Worm (Caenorhabditis elegans) whole organism, late embryonic: ENCODE measurements around the gene tps-2.

Source experiments
- K02D7.2 ChIP-seq: sonication (generic microtip); optimal IDR thresholded peaks from 2 replicates; lab custom pipeline; 2017; ENCODE audit warnings: mild to moderate bottlenecking, missing genetic modification characterization, missing compliant biosample characterization
- ahr-1 ChIP-seq: sonication (generic microtip); optimal IDR thresholded peaks from 2 replicates; lab custom pipeline; 2016; ENCODE audit warnings: missing genetic modification characterization, missing compliant biosample characterization
- ceh-18 ChIP-seq: sonication (generic microtip); optimal IDR thresholded peaks from 2 replicates; lab custom pipeline; 2016; ENCODE audit warnings: missing genetic modification characterization, missing compliant biosample characterization
- ceh-24 ChIP-seq: sonication (generic microtip); optimal IDR thresholded peaks from 2 replicates; lab custom pipeline; 2016; ENCODE audit warnings: mild to moderate bottlenecking, missing genetic modification characterization, missing compliant biosample characterization
- ceh-31 ChIP-seq: sonication (generic microtip); optimal IDR thresholded peaks from 2 replicates; lab custom pipeline; 2016; ENCODE audit warnings: missing genetic modification characterization, missing compliant biosample characterization
- ceh-34 ChIP-seq: sonication (generic microtip); optimal IDR thresholded peaks from 2 replicates; lab custom pipeline; 2016; ENCODE audit warnings: mild to moderate bottlenecking, missing genetic modification characterization, missing compliant biosample characterization
- ceh-45 ChIP-seq: fragments of 200-800 bp; sonication (Bioruptor generic); IDR thresholded peaks from 2 replicates; pipeline ENCODE4 v1.3.6; 2022; ENCODE audit warnings: missing genetic modification reagents, missing genetic modification characterization, missing compliant biosample characterization
- dve-1 ChIP-seq: sonication (generic microtip); optimal IDR thresholded peaks from 2 replicates; lab custom pipeline; 2017; ENCODE audit warnings: antibody characterized with exemption, mild to moderate bottlenecking, missing genetic modification characterization, missing compliant biosample characterization
- elt-2 ChIP-seq: sonication (generic microtip); optimal IDR thresholded peaks from 2 replicates; lab custom pipeline; 2016; ENCODE audit warnings: missing genetic modification reagents, missing genetic modification characterization, missing compliant biosample characterization
- elt-4 ChIP-seq: sonication (generic microtip); optimal IDR thresholded peaks from 2 replicates; lab custom pipeline; 2016; ENCODE audit warnings: missing genetic modification characterization, missing compliant biosample characterization
- ets-4 ChIP-seq: sonication (generic microtip); optimal IDR thresholded peaks from 2 replicates; lab custom pipeline; 2016; ENCODE audit warnings: missing genetic modification characterization, missing compliant biosample characterization
- eyg-1 ChIP-seq: sonication (generic microtip); optimal IDR thresholded peaks from 2 replicates; lab custom pipeline; 2016; ENCODE audit warnings: missing genotype, missing genetic modification characterization, missing compliant biosample characterization
- fax-1 ChIP-seq: sonication (generic microtip); optimal IDR thresholded peaks from 2 replicates; lab custom pipeline; 2016; ENCODE audit warnings: missing genotype, missing genetic modification characterization, missing compliant biosample characterization
- fkh-10 ChIP-seq: fragments of 150-350 bp; optimal IDR thresholded peaks from 2 replicates; lab custom pipeline; 2014; ENCODE audit warnings: missing biosample characterization, missing genetic modification reagents, missing genetic modification characterization
- mec-3 ChIP-seq: sonication (generic microtip); optimal IDR thresholded peaks from 2 replicates; lab custom pipeline; 2016; ENCODE audit warnings: borderline replicate concordance, missing genetic modification characterization, missing compliant biosample characterization
- nfya-1 ChIP-seq: sonication (generic microtip); optimal IDR thresholded peaks from 2 replicates; lab custom pipeline; 2017; ENCODE audit warnings: missing genetic modification characterization, mild to moderate bottlenecking, missing compliant biosample characterization, antibody characterized with exemption, moderate library complexity
- nhr-232 ChIP-seq: sonication (generic microtip); optimal IDR thresholded peaks from 2 replicates; lab custom pipeline; 2016; ENCODE audit warnings: missing genetic modification characterization, missing compliant biosample characterization
- odd-2 ChIP-seq: sonication (generic microtip); optimal IDR thresholded peaks from 2 replicates; lab custom pipeline; 2017; ENCODE audit warnings: antibody characterized with exemption, mild to moderate bottlenecking, missing genetic modification characterization, missing compliant biosample characterization
- pag-3 ChIP-seq: sonication (generic microtip); optimal IDR thresholded peaks from 2 replicates; lab custom pipeline; 2016; ENCODE audit warnings: missing compliant biosample characterization, missing genetic modification characterization, borderline replicate concordance
- pax-1 ChIP-seq: fragments of 150-350 bp; optimal IDR thresholded peaks from 2 replicates; lab custom pipeline; 2014; ENCODE audit warnings: missing biosample characterization, missing genetic modification characterization
- tbx-2 ChIP-seq: sonication (generic microtip); optimal IDR thresholded peaks from 2 replicates; lab custom pipeline; 2016; ENCODE audit warnings: missing genetic modification characterization, missing compliant biosample characterization
- ttx-3 ChIP-seq: sonication (generic microtip); optimal IDR thresholded peaks from 2 replicates; lab custom pipeline; 2016; ENCODE audit warnings: missing genetic modification reagents, missing genetic modification characterization, missing compliant biosample characterization
- unc-42 ChIP-seq: sonication (generic microtip); optimal IDR thresholded peaks from 2 replicates; lab custom pipeline; 2016; ENCODE audit warnings: missing genotype, missing genetic modification characterization, missing compliant biosample characterization
- unc-55 ChIP-seq: sonication (generic microtip); optimal IDR thresholded peaks from 2 replicates; lab custom pipeline; 2017; ENCODE audit warnings: missing biosample characterization, missing genetic modification reagents, missing genetic modification characterization
- ztf-16 ChIP-seq: sonication (generic microtip); optimal IDR thresholded peaks from 2 replicates; lab custom pipeline; 2017; ENCODE audit warnings: missing genetic modification characterization, missing compliant biosample characterization

Gene tps-2

ce11 chrII:14644465-14644864, 43.8 kb downstream of the tps-2 start:
- TF ChIP-seq ceh-24 (tag; lab: Kevin White, UChicago) (no peak), ets-4 (no peak), ttx-3 (tag; lab: Kevin White, UChicago) (no peak), unc-42 (tag; lab: Kevin White, UChicago) (peak; percentile 59)

DNA sequence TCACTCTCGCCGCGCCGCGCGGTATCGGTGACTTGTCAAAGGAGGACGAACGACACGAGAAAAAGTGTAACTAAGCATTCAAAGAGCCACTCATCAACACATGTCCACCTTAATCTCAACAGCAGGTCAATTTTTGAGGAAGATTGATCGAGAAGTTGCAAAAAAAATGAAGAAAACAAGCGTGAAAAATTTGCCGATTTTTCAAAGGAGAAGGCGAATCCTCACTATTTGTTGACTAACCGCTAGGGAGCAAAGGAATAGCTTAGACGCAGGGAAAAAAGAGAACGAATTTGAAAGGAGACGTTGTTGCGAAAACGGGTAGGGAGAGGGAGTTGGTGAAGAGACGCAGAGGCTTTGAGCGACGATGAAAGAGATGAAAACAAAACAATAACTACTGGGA, 44.6 kb downstream of the tps-2 start:
- TF ChIP-seq nfya-1 (tag; lab: Kevin White, UChicago) (peak; percentile 30), fkh-10 (GFP tag; lab: Kevin White, UChicago) (no peak), odd-2 (tag; lab: Kevin White, UChicago) (no peak), ceh-34 (peak; percentile 65), unc-55 (GFP tag; lab: Kevin White, UChicago) (peak; percentile 88), ceh-18 (peak; percentile 64), ceh-31 (peak; percentile 35), tbx-2 (tag; lab: Kevin White, UChicago) (peak; percentile 12), dve-1 (tag; lab: Kevin White, UChicago) (peak; percentile 17)
- TF ChIP-seq, all 69 proteins: peak for 7

ce11 chrII:14647550-14647949, 46.8 kb downstream of the tps-2 start:
- TF ChIP-seq fax-1 (tag; lab: Kevin White, UChicago): no peak
- TF ChIP-seq eyg-1 (tag; lab: Kevin White, UChicago): no peak
- no peak for TF ChIP-seq K02D7.2
- TF ChIP-seq pag-3 (tag; lab: Kevin White, UChicago): no peak
- no peak for TF ChIP-seq ceh-45 (GFP tag; lab: Robert Waterston, UW)
- no peak for TF ChIP-seq dve-1 (tag; lab: Kevin White, UChicago)
- no peak for TF ChIP-seq elt-2 (tag; lab: Kevin White, UChicago)
- TF ChIP-seq ztf-16 (tag; lab: Kevin White, UChicago): no peak
- no peak for TF ChIP-seq elt-4 (tag; lab: Kevin White, UChicago)
- TF ChIP-seq nhr-232 (tag; lab: Kevin White, UChicago): no peak
- no peak for TF ChIP-seq mec-3 (tag; lab: Kevin White, UChicago)
- no peak for TF ChIP-seq ahr-1
- no peak for TF ChIP-seq pax-1 (tag; lab: Kevin White, UChicago)
- no peak for TF ChIP-seq unc-42 (tag; lab: Kevin White, UChicago)
